Worm (Caenorhabditis elegans): ENCODE results near the gene ctf-4.

ctf-4 gene

DNA sequence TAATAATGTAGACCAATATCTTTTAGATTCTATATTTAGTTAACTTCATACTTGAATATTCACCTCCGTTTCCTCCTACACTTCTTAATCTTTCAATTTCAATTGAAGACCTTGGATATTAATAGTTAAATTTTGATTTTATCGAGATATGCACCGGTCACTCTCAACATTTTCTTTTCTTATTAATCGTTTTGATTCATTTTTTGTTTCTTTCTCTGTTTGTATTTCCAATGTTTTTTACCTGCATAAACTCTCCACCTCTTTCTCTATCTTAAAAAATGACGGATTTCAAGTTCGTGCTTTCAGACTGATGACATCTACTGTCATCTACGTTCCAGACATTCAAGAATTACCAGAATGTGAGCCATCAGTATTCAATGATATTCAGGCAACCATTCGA lies 26.4 kb upstream of the ctf-4 start, which contains the start of gene frpr-9:
frpr-9 (plus strand) TSS at position 301 of the 400 bp plus-strand sequence.
- no peak for TF ChIP-seq unc-120 (tag; optimal IDR thresholded peaks at IDR 0.05; ENCODE audit: poor library complexity, severe bottlenecking)
- no peak for TF ChIP-seq nhr-237 (tag; optimal IDR thresholded peaks at IDR 0.05)
- TF ChIP-seq elt-3 (tag; optimal IDR thresholded peaks at IDR 0.05), result no peak
- TF ChIP-seq elt-1 (tag; optimal IDR thresholded peaks at IDR 0.05; ENCODE audit: borderline replicate concordance, insufficient read depth), result no peak
- TF ChIP-seq snpc-4 (tag; optimal IDR thresholded peaks at IDR 0.05), result no peak
- TF ChIP-seq mls-2 (tag; optimal IDR thresholded peaks at IDR 0.05), result no peak
- TF ChIP-seq drap-1 (GFP tag; optimal IDR thresholded peaks at IDR 0.05), result no peak
- TF ChIP-seq lin-32 (GFP tag; optimal IDR thresholded peaks at IDR 0.05), result no peak
- TF ChIP-seq ztf-11 (tag; optimal IDR thresholded peaks at IDR 0.05), result no peak
- no peak for TF ChIP-seq lin-13 (tag; optimal IDR thresholded peaks at IDR 0.05)

ce11 chrV:10981113-10981512 lies 15.8 kb upstream of the ctf-4 start, which contains the start of gene fig-1:
TSS of gene fig-1 (minus strand) at chrV:10981213.
- no peak for TF ChIP-seq blmp-1 (tag; optimal IDR thresholded peaks at IDR 0.05)
- TF ChIP-seq snpc-4 (tag; optimal IDR thresholded peaks at IDR 0.05), result no peak
- no peak for TF ChIP-seq nhr-28 (tag; optimal IDR thresholded peaks at IDR 0.05)
- no peak for TF ChIP-seq cnd-1 (tag; optimal IDR thresholded peaks at IDR 0.05)
- TF ChIP-seq sem-2 (GFP tag; optimal IDR thresholded peaks at IDR 0.05), result no peak
- no peak for TF ChIP-seq flh-1 (GFP tag; optimal IDR thresholded peaks at IDR 0.05)
- no peak for TF ChIP-seq zip-8 (tag; optimal IDR thresholded peaks at IDR 0.05)

DNA sequence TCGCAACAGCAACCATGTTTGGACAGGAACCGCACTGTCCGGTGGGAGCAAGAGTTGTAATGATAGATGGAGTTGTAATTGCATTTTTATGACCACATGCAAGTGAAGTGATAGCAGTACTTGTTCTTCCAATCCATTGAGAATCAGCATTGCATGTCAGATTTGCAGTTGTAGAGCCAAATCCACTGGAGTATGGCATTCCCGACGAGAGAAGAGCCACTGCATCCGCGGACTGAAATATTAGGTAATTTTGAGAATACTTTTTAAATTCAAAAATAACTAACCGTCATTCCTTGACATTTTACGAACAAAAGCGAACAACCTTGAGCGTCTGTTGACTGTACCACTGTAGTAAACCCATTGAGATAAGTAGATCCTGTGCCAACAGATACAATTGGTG lies 9.8 kb upstream of the ctf-4 start:
- TF ChIP-seq blmp-1 (tag; optimal IDR thresholded peaks at IDR 0.05) (no peak), drap-1 (GFP tag; optimal IDR thresholded peaks at IDR 0.05) (no peak), sptf-1 (tag; optimal IDR thresholded peaks at IDR 0.05) (no peak), mab-5 (tag; optimal IDR thresholded peaks at IDR 0.05) (no peak), hlh-1 (tag; optimal IDR thresholded peaks at IDR 0.05) (no peak), bed-3 (GFP tag; optimal IDR thresholded peaks at IDR 0.05) (no peak), mls-2 (tag; optimal IDR thresholded peaks at IDR 0.05) (no peak), ceh-83 (GFP tag; optimal IDR thresholded peaks at IDR 0.05) (no peak), ham-2 (GFP tag; optimal IDR thresholded peaks at IDR 0.05) (no peak), unc-39 (tag; optimal IDR thresholded peaks at IDR 0.05) (no peak), nhr-28 (tag; optimal IDR thresholded peaks at IDR 0.05) (no peak), pha-4 (tag; optimal IDR thresholded peaks at IDR 0.05) (no peak), M03D4.4 (tag; optimal IDR thresholded peaks at IDR 0.05) (no peak), lsy-2 (tag; optimal IDR thresholded peaks at IDR 0.05) (no peak), ztf-11 (tag; optimal IDR thresholded peaks at IDR 0.05) (no peak), lin-32 (GFP tag; optimal IDR thresholded peaks at IDR 0.05) (no peak)

DNA sequence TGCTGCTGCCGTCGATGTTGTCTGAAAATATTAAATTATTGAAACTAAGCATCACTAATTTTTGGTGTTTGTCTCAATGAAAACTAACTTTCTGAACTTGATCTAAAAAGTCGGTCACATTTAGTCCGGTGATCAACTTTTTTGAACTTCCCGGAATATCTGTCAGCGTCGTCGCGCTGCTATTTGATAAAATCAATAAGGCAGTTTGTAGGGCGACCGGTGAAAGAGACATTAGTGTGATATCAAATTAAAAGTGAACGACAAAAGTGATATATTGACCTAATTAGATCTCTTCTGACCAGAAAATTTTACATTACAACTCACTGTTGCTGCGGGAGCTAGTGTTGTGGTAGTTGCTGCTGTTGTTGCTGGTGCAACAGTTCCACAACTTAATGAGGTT lies 5.6 kb upstream of the ctf-4 start:
- TF ChIP-seq cnd-1 (tag; optimal IDR thresholded peaks at IDR 0.05) (no peak), ham-2 (GFP tag; optimal IDR thresholded peaks at IDR 0.05) (no peak)

ce11 chrV:10970070-10970469 lies 4.7 kb upstream of the ctf-4 start, which contains the start of gene F17C11.22:
TSS of gene F17C11.22 (minus strand) at chrV:10970170.
- no peak for TF ChIP-seq pha-4 (tag; optimal IDR thresholded peaks at IDR 0.05)
- TF ChIP-seq sptf-1 (tag; optimal IDR thresholded peaks at IDR 0.05), result no peak
- no peak for TF ChIP-seq lin-32 (GFP tag; optimal IDR thresholded peaks at IDR 0.05)
- no peak for TF ChIP-seq nhr-12 (tag; optimal IDR thresholded peaks at IDR 0.05)
- no peak for TF ChIP-seq unc-120 (tag; optimal IDR thresholded peaks at IDR 0.05; ENCODE audit: poor library complexity, severe bottlenecking)
- TF ChIP-seq unc-62 (GFP tag; optimal IDR thresholded peaks at IDR 0.05), result no peak
- no peak for TF ChIP-seq hlh-1 (tag; optimal IDR thresholded peaks at IDR 0.05)
- no peak for TF ChIP-seq elt-3 (tag; optimal IDR thresholded peaks at IDR 0.05)

ce11 chrV:10967594-10968273 lies 2.4 kb upstream of the ctf-4 start:
- TF ChIP-seq nhr-28 (tag; optimal IDR thresholded peaks at IDR 0.05) (no peak), snpc-4 (tag; optimal IDR thresholded peaks at IDR 0.05) (no peak), nhr-2 (tag; optimal IDR thresholded peaks at IDR 0.05) (no peak), tbx-8 (GFP tag; optimal IDR thresholded peaks at IDR 0.05) (no peak), ces-1 (GFP tag; optimal IDR thresholded peaks at IDR 0.05) (no peak), mls-2 (tag; optimal IDR thresholded peaks at IDR 0.05) (no peak), blmp-1 (tag; optimal IDR thresholded peaks at IDR 0.05) (no peak), lin-13 (tag; optimal IDR thresholded peaks at IDR 0.05) (no peak), nhr-237 (tag; optimal IDR thresholded peaks at IDR 0.05) (no peak), unc-120 (tag; optimal IDR thresholded peaks at IDR 0.05; ENCODE audit: poor library complexity, severe bottlenecking) (no peak), ham-2 (GFP tag; optimal IDR thresholded peaks at IDR 0.05) (no peak), unc-62 (GFP tag; optimal IDR thresholded peaks at IDR 0.05) (no peak), mab-5 (tag; optimal IDR thresholded peaks at IDR 0.05) (no peak), sptf-1 (tag; optimal IDR thresholded peaks at IDR 0.05) (no peak), ztf-11 (tag; optimal IDR thresholded peaks at IDR 0.05) (no peak)

Data from whole organism, mixed stage, embryonic.